Worm (Caenorhabditis elegans) whole organism, L2 larva: Measurements from ENCODE around the gene rol-8.

Experiments used
- F13H6.1 ChIP-seq: sonication (generic microtip); optimal IDR thresholded peaks from 2 replicates; lab custom pipeline; 2016; ENCODE audit warnings: missing genetic modification characterization, missing compliant biosample characterization
- alr-1 ChIP-seq: fragments of 150-350 bp; optimal IDR thresholded peaks from 2 replicates; lab custom pipeline; 2014; ENCODE audit warnings: missing biosample characterization, missing genetic modification characterization
- ama-1 ChIP-seq: fragments of 150-350 bp; optimal IDR thresholded peaks from 2 replicates; lab custom pipeline; 2018; ENCODE audit warnings: inconsistent platforms
- dmd-4 ChIP-seq: sonication (generic microtip); optimal IDR thresholded peaks from 2 replicates; lab custom pipeline; 2017; ENCODE audit warnings: missing biosample characterization, missing genetic modification characterization
- elt-3 ChIP-seq: sonication (generic microtip); optimal IDR thresholded peaks from 2 replicates; lab custom pipeline; 2017; ENCODE audit warnings: missing biosample characterization, missing genetic modification characterization
- lin-13 ChIP-seq: fragments of 150-350 bp; optimal IDR thresholded peaks from 2 replicates; lab custom pipeline; 2014; ENCODE audit warnings: missing biosample characterization, missing genetic modification reagents, missing genetic modification characterization
- lsy-2 ChIP-seq, 2 experiments: fragments of 150-350 bp in 1 of 2; sonication (generic microtip) in 1 of 2; optimal IDR thresholded peaks; 2 replicates each; lab custom pipeline; 2014 to 2017; ENCODE audit warnings: missing biosample characterization in 2 of 2, missing genetic modification characterization in 2 of 2
- nhr-6 ChIP-seq: fragments of 150-350 bp; optimal IDR thresholded peaks from 2 replicates; lab custom pipeline; 2014; ENCODE audit warnings: missing biosample characterization, missing genetic modification characterization
- sem-4 ChIP-seq: fragments of 150-350 bp; optimal IDR thresholded peaks from 2 replicates; lab custom pipeline; 2014; ENCODE audit warnings: missing biosample characterization, missing genetic modification reagents, missing genetic modification characterization
- skn-1 ChIP-seq: sonication (generic microtip); optimal IDR thresholded peaks from 2 replicates; lab custom pipeline; 2017; ENCODE audit warnings: missing biosample characterization, missing genetic modification characterization
- unc-39 ChIP-seq: fragments of 150-350 bp; optimal IDR thresholded peaks from 2 replicates; lab custom pipeline; 2014; ENCODE audit warnings: missing biosample characterization, missing genetic modification characterization
- zag-1 ChIP-seq: fragments of 150-350 bp; optimal IDR thresholded peaks from 2 replicates; lab custom pipeline; 2014; ENCODE audit warnings: missing biosample characterization, missing genetic modification characterization

ce11 chrII:7554716-7555247, 10.9 kb downstream of the rol-8 start:
- TF ChIP-seq lsy-2 (tag; optimal IDR thresholded peaks at IDR 0.05; lab: Kevin White, UChicago) = peak in 1 of 2 experiments; percentile 6
- TF ChIP-seq alr-1 (tag; lab: Kevin White, UChicago) = no peak
- TF ChIP-seq elt-3 (tag; lab: Kevin White, UChicago) = no peak
- no peak for TF ChIP-seq unc-39 (tag; lab: Kevin White, UChicago)
- TF ChIP-seq zag-1 (tag; lab: Kevin White, UChicago) = no peak
- TF ChIP-seq ama-1 = no peak
- no peak for TF ChIP-seq dmd-4
- no peak for TF ChIP-seq lin-13 (GFP tag; lab: Kevin White, UChicago)
- no peak for TF ChIP-seq skn-1
- TF ChIP-seq sem-4 (tag; lab: Kevin White, UChicago) = no peak
- TF ChIP-seq nhr-6 (tag; lab: Kevin White, UChicago) = no peak
- TF ChIP-seq F13H6.1 = peak; percentile 60
